Fruit fly (Drosophila melanogaster) whole organism, embryonic: ENCODE measurements around the gene Csk.

Source experiments
- Awh ChIP-seq: fragments of 200-800 bp; sonication (Bioruptor generic); IDR thresholded peaks from 2 replicates; pipeline ENCODE4, ENCODE4 v1.3.6; 2022; ENCODE audit warnings: missing biosample characterization, missing genetic modification characterization
- CG10147 ChIP-seq: fragments of 200-800 bp; sonication (Bioruptor generic); optimal IDR thresholded peaks from 2 replicates; lab custom pipeline; 2019; ENCODE audit warnings: missing biosample characterization, mild to moderate bottlenecking, missing genetic modification characterization, moderate library complexity
- CG10565 ChIP-seq: fragments of 200-800 bp; sonication (Bioruptor generic); optimal IDR thresholded peaks from 3 replicates; lab custom pipeline; 2016; ENCODE audit warnings: missing biosample characterization, mild to moderate bottlenecking, missing genetic modification characterization
- CG11247 ChIP-seq: fragments of 200-800 bp; sonication (Bioruptor generic); IDR thresholded peaks from 2 replicates; pipeline ENCODE4 v1.3.6; 2022; ENCODE audit warnings: missing biosample characterization, missing genetic modification characterization
- CG11456 ChIP-seq: fragments of 200-800 bp; sonication (Bioruptor generic); IDR thresholded peaks from 3 replicates; pipeline ENCODE4 v1.3.6; 2022; ENCODE audit warnings: missing biosample characterization, missing genetic modification characterization
- CG11560 ChIP-seq: fragments of 200-800 bp; sonication (Bioruptor generic); IDR thresholded peaks from 3 replicates; pipeline ENCODE4 v1.3.6; 2022; ENCODE audit warnings: missing biosample characterization, missing genetic modification characterization
- CG11696 ChIP-seq: fragments of 200-800 bp; sonication (Bioruptor generic); IDR thresholded peaks from 2 replicates; pipeline ENCODE4 v1.3.6; 2022; ENCODE audit warnings: missing biosample characterization, missing genetic modification characterization
- CG13894 ChIP-seq: fragments of 200-800 bp; sonication (Bioruptor generic); optimal IDR thresholded peaks from 3 replicates; lab custom pipeline; 2018; ENCODE audit warnings: missing biosample characterization, mild to moderate bottlenecking, missing genetic modification characterization, moderate library complexity
- CG14710 ChIP-seq: fragments of 200-800 bp; sonication (Bioruptor generic); optimal IDR thresholded peaks from 3 replicates; lab custom pipeline; 2019; ENCODE audit warnings: missing biosample characterization, mild to moderate bottlenecking, missing genetic modification characterization, moderate library complexity
- CG14965 ChIP-seq: fragments of 200-800 bp; sonication (Bioruptor generic); optimal IDR thresholded peaks from 2 replicates; lab custom pipeline; 2016; ENCODE audit warnings: missing biosample characterization, missing genetic modification characterization, borderline replicate concordance
- CG15696 ChIP-seq: fragments of 200-800 bp; sonication (Bioruptor generic); optimal IDR thresholded peaks from 2 replicates; lab custom pipeline; 2019; ENCODE audit warnings: missing biosample characterization, mild to moderate bottlenecking, missing genetic modification characterization, moderate library complexity
- CG1602 ChIP-seq: fragments of 200-800 bp; sonication (Bioruptor generic); optimal IDR thresholded peaks from 3 replicates; lab custom pipeline; 2016; ENCODE audit warnings: missing biosample characterization, missing genetic modification characterization
- CG16779 ChIP-seq: fragments of 200-800 bp; sonication (Bioruptor generic); IDR thresholded peaks from 2 replicates; pipeline ENCODE4 v1.3.6; 2022; ENCODE audit warnings: missing biosample characterization, missing genetic modification characterization
- CG17568 ChIP-seq: fragments of 200-800 bp; sonication (Bioruptor generic); optimal IDR thresholded peaks from 2 replicates; lab custom pipeline; 2018; ENCODE audit warnings: missing biosample characterization, mild to moderate bottlenecking, missing genetic modification characterization, moderate library complexity
- CG1792 ChIP-seq: fragments of 200-800 bp; sonication (Bioruptor generic); optimal IDR thresholded peaks from 2 replicates; lab custom pipeline; 2016; ENCODE audit warnings: missing biosample characterization, missing genetic modification characterization
- CG18262 ChIP-seq: fragments of 200-800 bp; optimal IDR thresholded peaks from 3 replicates; lab custom pipeline; 2019; ENCODE audit warnings: missing biosample characterization, mild to moderate bottlenecking, missing genetic modification characterization, moderate library complexity
- CG2202 ChIP-seq: fragments of 200-800 bp; sonication (Bioruptor generic); optimal IDR thresholded peaks from 2 replicates; lab custom pipeline; 2018; ENCODE audit warnings: missing biosample characterization, mild to moderate bottlenecking, missing genetic modification characterization
- CG4328 ChIP-seq: fragments of 200-800 bp; sonication (Bioruptor generic); optimal IDR thresholded peaks from 3 replicates; lab custom pipeline; 2017; ENCODE audit warnings: missing biosample characterization, missing genetic modification reagents, missing genetic modification characterization
- CG43689 ChIP-seq: fragments of 200-800 bp; sonication (Bioruptor generic); IDR thresholded peaks from 2 replicates; pipeline ENCODE4 v1.3.6; 2022; ENCODE audit warnings: missing biosample characterization, missing genetic modification characterization
- CG4617 ChIP-seq: fragments of 200-800 bp; sonication (Bioruptor generic); optimal IDR thresholded peaks from 3 replicates; lab custom pipeline; 2016; ENCODE audit warnings: missing biosample characterization, missing genetic modification characterization, borderline replicate concordance
- CG5953 ChIP-seq: fragments of 200-800 bp; sonication (Bioruptor generic); IDR thresholded peaks from 2 replicates; pipeline ENCODE4 v1.3.6; 2022; ENCODE audit warnings: missing biosample characterization, missing genetic modification characterization
- CG6683 ChIP-seq: fragments of 200-800 bp; sonication (Bioruptor generic); optimal IDR thresholded peaks from 2 replicates; lab custom pipeline; 2017; ENCODE audit warnings: missing biosample characterization, mild to moderate bottlenecking, missing genetic modification characterization, missing genetic modification reagents
- CG8944 ChIP-seq: fragments of 200-800 bp; sonication (Bioruptor generic); optimal IDR thresholded peaks from 3 replicates; lab custom pipeline; 2016; ENCODE audit warnings: missing biosample characterization, missing genetic modification characterization
- CG9797 ChIP-seq: fragments of 200-800 bp; sonication (Bioruptor generic); optimal IDR thresholded peaks from 3 replicates; lab custom pipeline; 2018; ENCODE audit warnings: missing biosample characterization, mild to moderate bottlenecking, missing genetic modification characterization
- Dek ChIP-seq: fragments of 200-800 bp; sonication (Bioruptor generic); optimal IDR thresholded peaks from 3 replicates; lab custom pipeline; 2019; ENCODE audit warnings: missing biosample characterization, mild to moderate bottlenecking, missing genetic modification characterization, moderate library complexity
- ERR ChIP-seq: fragments of 200-800 bp; sonication (Bioruptor generic); optimal IDR thresholded peaks from 2 replicates; lab custom pipeline; 2016; ENCODE audit warnings: missing biosample characterization, missing genetic modification characterization
- Hand ChIP-seq: fragments of 200-800 bp; sonication (Bioruptor generic); optimal IDR thresholded peaks from 2 replicates; lab custom pipeline; 2017; ENCODE audit warnings: mild to moderate bottlenecking, missing biosample characterization, missing genetic modification reagents, missing genetic modification characterization
- Hmr ChIP-seq: fragments of 200-800 bp; sonication (Bioruptor generic); optimal IDR thresholded peaks from 3 replicates; lab custom pipeline; 2017; ENCODE audit warnings: mild to moderate bottlenecking, missing biosample characterization, missing genetic modification reagents, missing genetic modification characterization
- NC2α ChIP-seq: fragments of 200-800 bp; sonication (Bioruptor generic); optimal IDR thresholded peaks from 2 replicates; lab custom pipeline; 2016; ENCODE audit warnings: missing biosample characterization, missing genetic modification characterization
- TFAM ChIP-seq: fragments of 200-800 bp; sonication (Bioruptor generic); optimal IDR thresholded peaks from 2 replicates; lab custom pipeline; 2017; ENCODE audit warnings: missing biosample characterization, missing genetic modification characterization, inconsistent platforms
- Taf1 ChIP-seq: fragments of 200-800 bp; sonication (Bioruptor generic); IDR thresholded peaks from 2 replicates; pipeline ENCODE4 v1.3.6; 2022; ENCODE audit warnings: missing biosample characterization, missing genetic modification characterization
- abd-A ChIP-seq: fragments of 200-800 bp; sonication (Bioruptor generic); optimal IDR thresholded peaks from 3 replicates; lab custom pipeline; 2019; ENCODE audit warnings: missing biosample characterization, mild to moderate bottlenecking, missing genetic modification characterization, moderate library complexity
- bab2 ChIP-seq: fragments of 200-800 bp; sonication (Bioruptor generic); optimal IDR thresholded peaks from 2 replicates; lab custom pipeline; 2016; ENCODE audit warnings: missing biosample characterization, missing genetic modification characterization
- br ChIP-seq: fragments of >200 bp; optimal IDR thresholded peaks from 2 replicates; lab custom pipeline; 2017
- cato ChIP-seq: fragments of 200-800 bp; sonication (Bioruptor generic); optimal IDR thresholded peaks from 2 replicates; lab custom pipeline; 2016; ENCODE audit warnings: missing biosample characterization, missing genetic modification characterization, borderline replicate concordance
- cg ChIP-seq: fragments of 200-800 bp; sonication (Bioruptor generic); optimal IDR thresholded peaks from 3 replicates; lab custom pipeline; 2019; ENCODE audit warnings: missing biosample characterization, mild to moderate bottlenecking, missing genetic modification characterization, moderate library complexity
- ham ChIP-seq: fragments of 200-800 bp; sonication (Bioruptor generic); IDR thresholded peaks from 2 replicates; pipeline ENCODE4 v1.3.6; 2022; ENCODE audit warnings: missing biosample characterization, missing genetic modification characterization
- hkb ChIP-seq, 2 experiments: fragments of 200-800 bp in 1 of 2; fragments of >200 bp in 1 of 2; sonication (Bioruptor generic) in 1 of 2; IDR thresholded peaks in 1 of 2; optimal IDR thresholded peaks in 1 of 2; 2 replicates each; pipeline versions ENCODE4 v1.3.6 to Lab custom; 2017 to 2022; ENCODE audit warnings: missing biosample characterization in 1 of 2, missing genetic modification characterization in 1 of 2
- pan ChIP-seq, 4 experiments: fragments of >200 bp in 3 of 4; fragments of 200-800 bp in 1 of 4; sonication (Bioruptor generic) in 1 of 4; optimal IDR thresholded peaks in 3 of 4; IDR thresholded peaks in 1 of 4; 2 replicates each; pipeline versions ENCODE4 v1.3.6 to Lab custom; 2017 to 2022; ENCODE audit warnings: missing biosample characterization in 2 of 4, missing genetic modification characterization in 2 of 4, mixed read lengths in 1 of 4
- pfk ChIP-seq: fragments of 200-800 bp; sonication (Bioruptor generic); optimal IDR thresholded peaks from 2 replicates; lab custom pipeline; 2018; ENCODE audit warnings: missing biosample characterization, mild to moderate bottlenecking, missing genetic modification characterization, moderate library complexity
- pros ChIP-seq: fragments of 200-800 bp; sonication (Bioruptor generic); optimal IDR thresholded peaks from 3 replicates; lab custom pipeline; 2019; ENCODE audit warnings: missing biosample characterization, mild to moderate bottlenecking, missing genetic modification characterization, moderate library complexity
- pzg ChIP-seq: fragments of 200-800 bp; sonication (Bioruptor generic); optimal IDR thresholded peaks from 3 replicates; lab custom pipeline; 2018; ENCODE audit warnings: missing biosample characterization, mild to moderate bottlenecking, missing genetic modification characterization, moderate library complexity
- ranshi ChIP-seq: fragments of 200-800 bp; sonication (Bioruptor generic); IDR thresholded peaks from 2 replicates; pipeline ENCODE4 v1.3.6; 2022; ENCODE audit warnings: missing biosample characterization, missing genetic modification characterization
- run ChIP-seq: fragments of 200-800 bp; sonication (Bioruptor generic); optimal IDR thresholded peaks from 3 replicates; lab custom pipeline; 2018; ENCODE audit warnings: missing biosample characterization, mild to moderate bottlenecking, missing genetic modification characterization
- seq ChIP-seq: fragments of 200-800 bp; sonication (Bioruptor generic); IDR thresholded peaks from 2 replicates; pipeline ENCODE4 v1.3.6; 2022; ENCODE audit warnings: missing biosample characterization, missing genetic modification characterization
- sisA ChIP-seq: fragments of 200-800 bp; sonication (Bioruptor generic); IDR thresholded peaks from 2 replicates; pipeline ENCODE4 v1.3.6; 2022; ENCODE audit warnings: missing biosample characterization, missing genetic modification characterization
- ssp ChIP-seq: fragments of 200-800 bp; sonication (Bioruptor generic); IDR thresholded peaks from 2 replicates; pipeline ENCODE4 v1.3.6; 2022; ENCODE audit warnings: missing biosample characterization, missing genetic modification characterization
- tio ChIP-seq: fragments of 200-800 bp; sonication (Bioruptor generic); optimal IDR thresholded peaks from 2 replicates; lab custom pipeline; 2017; ENCODE audit warnings: missing biosample characterization, missing genetic modification characterization, inconsistent platforms
- unc-4 ChIP-seq: fragments of 200-800 bp; sonication (Bioruptor generic); IDR thresholded peaks from 2 replicates; pipeline ENCODE4 v1.3.6; 2022; ENCODE audit warnings: missing biosample characterization, missing genetic modification characterization; ENCODE audit not compliant: partially characterized antibody
- zen ChIP-seq: fragments of 200-800 bp; sonication (Bioruptor generic); optimal IDR thresholded peaks from 3 replicates; lab custom pipeline; 2018; ENCODE audit warnings: missing biosample characterization, mild to moderate bottlenecking, missing genetic modification characterization, moderate library complexity

Csk gene

dm6 chr3R:11623025-11623424 is 27.5 kb downstream of the Csk start, which contains the start of gene CG14711 (continued):
- peak; percentile 51 for TF ChIP-seq CG43689 (GFP tag; lab: Robert Waterston, UW)
- no peak for TF ChIP-seq CG11696 (GFP tag; lab: Robert Waterston, UW)
- TF ChIP-seq Taf1 (GFP tag; lab: Robert Waterston, UW): peak; percentile 51
- TF ChIP-seq pfk (GFP tag; lab: Kevin White, UChicago): no peak
- TF ChIP-seq bab2 (GFP tag; lab: Kevin White, UChicago): peak; percentile 83
- no peak for TF ChIP-seq Dek (tag; lab: Kevin White, UChicago)
- peak; percentile 41 for TF ChIP-seq CG1792 (GFP tag; lab: Kevin White, UChicago)
- TF ChIP-seq CG6683: peak; percentile 72
- peak; percentile 11 for TF ChIP-seq CG10565
- peak; percentile 16 for TF ChIP-seq TFAM (GFP tag; lab: Kevin White, UChicago)
- TF ChIP-seq CG18262 (tag; lab: Kevin White, UChicago): peak; percentile 83
- TF ChIP-seq CG11560: peak; percentile 75
- TF ChIP-seq CG14710: peak; percentile 98
- peak; percentile 72 for TF ChIP-seq cato (GFP tag; lab: Kevin White, UChicago)
- TF ChIP-seq CG15696 (tag; lab: Kevin White, UChicago): peak; percentile 85
- no peak for TF ChIP-seq cg (GFP tag; lab: Kevin White, UChicago)
- TF ChIP-seq CG11456: peak; percentile 85
- peak; percentile 82 for TF ChIP-seq sisA (GFP tag; lab: Robert Waterston, UW)
- no peak for TF ChIP-seq Hmr (GFP tag; lab: Kevin White, UChicago)
- peak; percentile 85 for TF ChIP-seq CG1602 (GFP tag; lab: Kevin White, UChicago)
- TF ChIP-seq ERR (GFP tag; lab: Kevin White, UChicago): no peak
- no peak for TF ChIP-seq hkb (optimal IDR thresholded peaks at IDR 0.05; lab: Kevin White, UChicago)
- peak; percentile 89 for TF ChIP-seq hkb (GFP tag; IDR thresholded peaks at IDR 0.05; lab: Robert Waterston, UW)
- peak; percentile 61 for TF ChIP-seq CG5953 (GFP tag; lab: Robert Waterston, UW)
- TF ChIP-seq CG9797 (GFP tag; lab: Kevin White, UChicago): peak; percentile 23
- peak; percentile 27 for TF ChIP-seq NC2α
- TF ChIP-seq CG16779 (GFP tag; lab: Robert Waterston, UW): 0 out of 2 replicates have a peak, but pooled peaks have one; percentile 57
- no peak for TF ChIP-seq abd-A (tag; lab: Kevin White, UChicago)
- TF ChIP-seq br: no peak
- peak; percentile 68 for TF ChIP-seq CG11247
- TF ChIP-seq ham: peak; percentile 46; the same call in 1 of the 2 replicates
- peak; percentile 93 for TF ChIP-seq CG4617 (GFP tag; lab: Kevin White, UChicago)
- peak; percentile 83 for TF ChIP-seq ranshi (GFP tag; lab: Robert Waterston, UW)
- peak; percentile 84 for TF ChIP-seq zen (tag; lab: Kevin White, UChicago)
- TF ChIP-seq seq: peak; percentile 76
- TF ChIP-seq pzg (GFP tag; lab: Kevin White, UChicago): peak; percentile 54
- no peak for TF ChIP-seq run (tag; lab: Kevin White, UChicago)
- peak; percentile 36 for TF ChIP-seq pros (GFP tag; lab: Kevin White, UChicago)
- TF ChIP-seq CG14965 (GFP tag; lab: Kevin White, UChicago): no peak
- TF ChIP-seq CG4328 (GFP tag; lab: Kevin White, UChicago): peak; percentile 82
- TF ChIP-seq CG2202 (tag; lab: Kevin White, UChicago): peak; percentile 74
- no peak for TF ChIP-seq CG17568 (GFP tag; lab: Kevin White, UChicago)
- peak; percentile 79 for TF ChIP-seq CG10147 (GFP tag; lab: Kevin White, UChicago)
- TF ChIP-seq Awh (GFP tag; lab: Robert Waterston, UW): peak; percentile 80
- no peak for TF ChIP-seq pan (optimal IDR thresholded peaks at IDR 0.05; lab: Kevin White, UChicago)
- peak in 1 of 2 experiments; percentile 86 for TF ChIP-seq pan (GFP tag; optimal IDR thresholded peaks at IDR 0.05 in 1 of 2, IDR thresholded peaks at IDR 0.05 in 1 of 2)
- peak; percentile 60 for TF ChIP-seq CG8944 (GFP tag; lab: Kevin White, UChicago)
- TF ChIP-seq Hand (GFP tag; lab: Kevin White, UChicago): peak; percentile 53
- peak; percentile 86 for TF ChIP-seq unc-4 (GFP tag; lab: Robert Waterston, UW)
- TF ChIP-seq ssp (GFP tag; lab: Robert Waterston, UW): peak; percentile 52
- TF ChIP-seq CG13894 (tag; lab: Kevin White, UChicago): peak; percentile 88
- TF ChIP-seq tio (GFP tag; lab: Kevin White, UChicago): no peak
